Fruit fly (Drosophila melanogaster): ENCODE measurements around the gene Tgi.
A peak's percentile ranks its signal among the peaks of the same experiment; 100 is the strongest.

The Tgi gene

DNA sequence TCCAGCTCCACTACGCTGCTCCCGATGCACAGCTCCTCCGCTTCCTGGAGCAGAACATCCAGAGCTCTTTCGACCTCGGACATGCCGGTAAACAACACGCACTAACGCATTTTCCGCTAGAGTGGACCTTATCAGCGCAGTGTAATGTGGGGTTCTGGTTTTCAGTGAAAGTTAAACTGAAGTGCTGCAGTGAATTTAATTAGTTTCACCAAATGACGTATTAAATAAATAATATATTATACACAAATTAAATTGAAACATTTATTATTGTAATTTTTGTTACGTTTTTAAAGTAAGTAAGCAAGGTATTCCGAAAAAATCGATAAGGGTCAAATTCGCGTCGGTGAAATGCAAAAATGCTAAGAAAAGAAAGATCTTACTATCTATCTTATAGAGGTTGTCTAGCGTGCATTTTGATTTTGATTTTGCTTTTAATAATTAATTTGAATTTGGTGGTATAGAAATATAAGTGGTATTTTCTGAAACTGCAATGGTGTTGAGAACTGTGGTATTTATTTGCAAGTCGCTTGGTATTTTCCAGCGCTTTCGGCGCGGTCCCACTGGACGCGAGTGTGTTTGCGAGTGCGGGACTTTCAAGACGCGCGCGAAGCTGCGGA, 36.3 kb upstream of the Tgi start, which contains the start of the genes JMJD7 and CG10738 (continued):
- peak; percentile 59; the same call in 1 of the 2 replicates for TF ChIP-seq aop (GFP tag; IDR thresholded peaks at IDR 0.05)
- TF ChIP-seq zfh1 (GFP tag; IDR thresholded peaks at IDR 0.05), result peak; percentile 55; the same call in 1 of the 3 replicates
- TF ChIP-seq Dip3 (GFP tag; optimal IDR thresholded peaks at IDR 0.05), result peak; percentile 51
- no peak for TF ChIP-seq Tbp (GFP tag; optimal IDR thresholded peaks at IDR 0.05)
- TF ChIP-seq Blimp-1 (GFP tag; optimal IDR thresholded peaks at IDR 0.05), result peak; percentile 80
- TF ChIP-seq CG12299 (tag; optimal IDR thresholded peaks at IDR 0.05), result no peak
- no peak for TF ChIP-seq CG13894 (tag; optimal IDR thresholded peaks at IDR 0.05)
- no peak for TF ChIP-seq hkb (optimal IDR thresholded peaks at IDR 0.05)
- peak; percentile 78 for TF ChIP-seq hkb (GFP tag; IDR thresholded peaks at IDR 0.05)
- TF ChIP-seq Ptx1 (GFP tag; IDR thresholded peaks at IDR 0.05), result peak; percentile 63
- TF ChIP-seq tio (GFP tag; optimal IDR thresholded peaks at IDR 0.05), result no peak
- TF ChIP-seq CG17361 (GFP tag; IDR thresholded peaks at IDR 0.05), result peak; percentile 42; the same call in 1 of the 3 replicates
- TF ChIP-seq sr (GFP tag; IDR thresholded peaks at IDR 0.05), result 0 out of 3 replicates have a peak, but pooled peaks have one; percentile 4
- no peak for TF ChIP-seq CG8944 (GFP tag; optimal IDR thresholded peaks at IDR 0.05)
- TF ChIP-seq CG18764 (GFP tag; optimal IDR thresholded peaks at IDR 0.05), result peak; percentile 73
- TF ChIP-seq psq (GFP tag; optimal IDR thresholded peaks at IDR 0.05), result no peak
- TF ChIP-seq CG14014 (GFP tag; IDR thresholded peaks at IDR 0.05), result peak; percentile 83
- peak; percentile 55 for TF ChIP-seq ATbp (GFP tag; optimal IDR thresholded peaks at IDR 0.05)
- TF ChIP-seq CG8290 (GFP tag; optimal IDR thresholded peaks at IDR 0.05), result no peak
- no peak for TF ChIP-seq CG8290 (tag; optimal IDR thresholded peaks at IDR 0.05)
- TF ChIP-seq CG2116 (GFP tag; optimal IDR thresholded peaks at IDR 0.05), result peak; percentile 23
- peak; percentile 35 for TF ChIP-seq CG9817 (tag; optimal IDR thresholded peaks at IDR 0.05)
- no peak for TF ChIP-seq hth (optimal IDR thresholded peaks at IDR 0.05)
- no peak for TF ChIP-seq CG10431 (GFP tag; optimal IDR thresholded peaks at IDR 0.05)
- TF ChIP-seq crol (GFP tag; IDR thresholded peaks at IDR 0.05), result no peak
- no peak for TF ChIP-seq p53 (GFP tag; optimal IDR thresholded peaks at IDR 0.05)
- no peak for TF ChIP-seq Kr (GFP tag; optimal IDR thresholded peaks at IDR 0.05)
- peak; percentile 33; the same call in 1 of the 2 replicates for TF ChIP-seq CG8765 (GFP tag; IDR thresholded peaks at IDR 0.05)
- TF ChIP-seq ase (GFP tag; IDR thresholded peaks at IDR 0.05), result peak; percentile 69; the same call in 2 of the 3 replicates
- TF ChIP-seq Rfx (GFP tag; IDR thresholded peaks at IDR 0.05), result peak; percentile 88
- no peak for TF ChIP-seq CG7786 (GFP tag; optimal IDR thresholded peaks at IDR 0.05)
- peak; percentile 51; the same call in 1 of the 2 replicates for TF ChIP-seq CG31441 (GFP tag; IDR thresholded peaks at IDR 0.05)
- TF ChIP-seq CG10959 (GFP tag; IDR thresholded peaks at IDR 0.05), result no peak; the same call in 1 of the 2 replicates
- TF ChIP-seq Nf-YB (GFP tag; optimal IDR thresholded peaks at IDR 0.05), result no peak
- TF ChIP-seq CG8478 (optimal IDR thresholded peaks at IDR 0.05), result no peak
- TF ChIP-seq CkIIα-i1 (GFP tag; IDR thresholded peaks at IDR 0.05), result no peak
- TF ChIP-seq crc (GFP tag; optimal IDR thresholded peaks at IDR 0.05), result no peak
- peak; percentile 80 for TF ChIP-seq Med (GFP tag)
- no peak for TF ChIP-seq Chrac-16 (GFP tag; optimal IDR thresholded peaks at IDR 0.05)
- no peak for TF ChIP-seq Hr3 (GFP tag; optimal IDR thresholded peaks at IDR 0.05)
- TF ChIP-seq CG4707 (GFP tag; optimal IDR thresholded peaks at IDR 0.05), result no peak
- peak; percentile 76 for TF ChIP-seq CG14441 (GFP tag; IDR thresholded peaks at IDR 0.05)
- TF ChIP-seq zen (tag; optimal IDR thresholded peaks at IDR 0.05), result peak; percentile 10
- peak; percentile 38; the same call in 1 of the 3 replicates for TF ChIP-seq gce (GFP tag; IDR thresholded peaks at IDR 0.05)
- TF ChIP-seq CG31224 (GFP tag; IDR thresholded peaks at IDR 0.05), result peak; percentile 44; the same call in 1 of the 2 replicates
- no peak for TF ChIP-seq cad (GFP tag; optimal IDR thresholded peaks at IDR 0.05)
- TF ChIP-seq Camta (GFP tag; optimal IDR thresholded peaks at IDR 0.05), result no peak
- TF ChIP-seq Dip2 (GFP tag; IDR thresholded peaks at IDR 0.05), result no peak
- TF ChIP-seq CG10321 (GFP tag; IDR thresholded peaks at IDR 0.05), result no peak
- peak; percentile 23 for TF ChIP-seq MTF-1 (GFP tag; optimal IDR thresholded peaks at IDR 0.05; ENCODE audit: borderline replicate concordance)
- TF ChIP-seq Poxn (GFP tag; IDR thresholded peaks at IDR 0.05), result no peak
- TF ChIP-seq CG30431 (GFP tag; optimal IDR thresholded peaks at IDR 0.05), result no peak
- no peak for TF ChIP-seq cg (GFP tag; optimal IDR thresholded peaks at IDR 0.05)
